Worm (Caenorhabditis elegans) whole organism, midembryonic: ENCODE results near the gene gpb-1.

Experiments
- T22C8.4 ChIP-seq: fragments of 200-800 bp; sonication (Bioruptor generic); IDR thresholded peaks from 2 replicates; pipeline ENCODE4 v1.3.6; 2022; ENCODE audit warnings: missing genetic modification characterization, missing compliant biosample characterization
- flt-1 ChIP-seq: fragments of 200-800 bp; sonication (Bioruptor generic); IDR thresholded peaks from 2 replicates; pipeline ENCODE4 v1.3.6; 2022; ENCODE audit warnings: missing genetic modification characterization, missing compliant biosample characterization
- klf-2 ChIP-seq: fragments of 200-800 bp; sonication (Bioruptor generic); conservative IDR thresholded peaks from 2 replicates; pipeline ENCODE4 v1.3.6; 2022; ENCODE audit warnings: missing genetic modification reagents, missing genetic modification characterization, missing compliant biosample characterization
- med-1 ChIP-seq: sonication (generic microtip); optimal IDR thresholded peaks from 2 replicates; lab custom pipeline; 2017; ENCODE audit warnings: missing genetic modification characterization, mild to moderate bottlenecking, missing compliant biosample characterization, antibody characterized with exemption, missing genetic modification reagents; ENCODE audit not compliant: insufficient read depth
- tab-1 ChIP-seq: fragments of 200-800 bp; sonication (Bioruptor generic); IDR thresholded peaks from 2 replicates; pipeline ENCODE4 v1.3.6; 2022; ENCODE audit warnings: missing genetic modification characterization, missing compliant biosample characterization
- ztf-29 ChIP-seq: fragments of 200-800 bp; sonication (Bioruptor generic); IDR thresholded peaks from 2 replicates; pipeline ENCODE4 v1.3.6; 2022; ENCODE audit warnings: missing genetic modification reagents, missing genetic modification characterization, missing compliant biosample characterization

DNA sequence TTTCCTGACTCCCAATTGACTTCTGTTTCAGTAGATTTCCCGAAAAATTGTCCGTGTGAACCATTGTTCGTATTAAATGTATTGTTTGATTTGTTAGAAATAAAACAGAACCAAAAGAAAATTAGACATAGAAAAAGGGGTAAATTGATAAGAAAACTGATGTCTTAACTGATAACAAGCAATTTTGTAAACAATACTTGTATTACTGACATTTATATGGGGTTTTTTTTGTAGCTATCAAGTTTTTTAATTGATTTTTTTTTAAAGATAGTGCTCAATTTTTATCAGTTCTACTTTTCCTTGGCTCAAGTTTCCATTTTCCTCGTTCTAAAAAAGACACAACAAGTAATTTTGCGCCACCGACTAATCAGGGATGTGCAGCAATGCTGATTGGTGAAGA lies 48.8 kb upstream of the gpb-1 start:
- no peak for TF ChIP-seq med-1 (GFP tag; lab: Kevin White, UChicago)
- TF ChIP-seq flt-1 (GFP tag; lab: Robert Waterston, UW), result no peak
- no peak for TF ChIP-seq klf-2 (GFP tag; lab: Robert Waterston, UW)
- TF ChIP-seq ztf-29 (GFP tag; lab: Robert Waterston, UW), result no peak
- no peak for TF ChIP-seq tab-1 (GFP tag; lab: Robert Waterston, UW)
- no peak for TF ChIP-seq T22C8.4 (GFP tag; lab: Robert Waterston, UW)
